Fruit fly (Drosophila melanogaster) whole organism: Measurements from ENCODE around the gene CG43084.
A peak's percentile ranks its signal among the peaks of the same experiment; 100 is the strongest.

Experiments used
- CG8478 ChIP-seq: fragments of >200 bp; optimal IDR thresholded peaks from 2 replicates; lab custom pipeline; 2018; ENCODE audit warnings: inconsistent platforms
- Dll ChIP-seq: fragments of >200 bp; optimal IDR thresholded peaks from 2 replicates; lab custom pipeline; 2017
- EcR ChIP-seq, 2 experiments: fragments of >200 bp; optimal IDR thresholded peaks; 2 replicates each; lab custom pipeline; 2017; ENCODE audit warnings: missing biosample characterization in 2 of 2, missing genetic modification characterization in 2 of 2, missing genetic modification reagents in 2 of 2
- pan ChIP-seq: fragments of >200 bp; optimal IDR thresholded peaks from 2 replicates; lab custom pipeline; 2017
- psq ChIP-seq: fragments of >200 bp; optimal IDR thresholded peaks from 2 replicates; lab custom pipeline; 2017
- usp ChIP-seq: fragments of >200 bp; optimal IDR thresholded peaks from 2 replicates; lab custom pipeline; 2017; ENCODE audit warnings: missing biosample characterization, missing genetic modification characterization, mixed read lengths

Gene CG43084

dm6 chr3L:15691968-15692367 is 41.3 kb downstream of the CG43084 start, which contains the start of gene CG34451:
Gene CG34451 (minus strand): TSS chr3L:15692068.
- TF ChIP-seq usp (no peak), Dll (lab: Kevin White, UChicago) (no peak), pan (lab: Kevin White, UChicago) (no peak), psq (lab: Kevin White, UChicago) (no peak), CG8478 (no peak), EcR (GFP tag; optimal IDR thresholded peaks at IDR 0.05; lab: Kevin White, UChicago) (no peak)

dm6 chr3L:15692388-15692787 is 41.7 kb downstream of the CG43084 start:
- TF ChIP-seq EcR (GFP tag; optimal IDR thresholded peaks at IDR 0.05; lab: Kevin White, UChicago) (no peak), Dll (lab: Kevin White, UChicago) (no peak), usp (no peak), psq (lab: Kevin White, UChicago) (no peak), pan (lab: Kevin White, UChicago) (no peak), CG8478 (no peak)

- TF ChIP-seq Dll (lab: Kevin White, UChicago) (no peak), pan (lab: Kevin White, UChicago) (no peak), psq (lab: Kevin White, UChicago) (no peak), usp (no peak), CG8478 (no peak), EcR (GFP tag; optimal IDR thresholded peaks at IDR 0.05; lab: Kevin White, UChicago) (no peak)
Observed at dm6 chr3L:15692794-15693532, 42.3 kb downstream of the CG43084 start.

- no peak for TF ChIP-seq Dll (lab: Kevin White, UChicago)
- no peak for TF ChIP-seq psq (lab: Kevin White, UChicago)
- no peak for TF ChIP-seq pan (lab: Kevin White, UChicago)
- TF ChIP-seq usp: no peak
- TF ChIP-seq CG8478: no peak
- no peak for TF ChIP-seq EcR (GFP tag; optimal IDR thresholded peaks at IDR 0.05; lab: Kevin White, UChicago)
Observed at dm6 chr3L:15694406-15694805, 43.8 kb downstream of the CG43084 start.

- no peak for TF ChIP-seq EcR (GFP tag; optimal IDR thresholded peaks at IDR 0.05; lab: Kevin White, UChicago)
- no peak for TF ChIP-seq pan (lab: Kevin White, UChicago)
- TF ChIP-seq Dll (lab: Kevin White, UChicago): no peak
- TF ChIP-seq CG8478: no peak
- no peak for TF ChIP-seq usp
- no peak for TF ChIP-seq psq (lab: Kevin White, UChicago)
Observed at dm6 chr3L:15695195-15695594, 44.5 kb downstream of the CG43084 start.

dm6 chr3L:15697916-15698315 is 47.3 kb downstream of the CG43084 start:
- no peak for TF ChIP-seq pan (lab: Kevin White, UChicago)
- TF ChIP-seq EcR (GFP tag; optimal IDR thresholded peaks at IDR 0.05; lab: Kevin White, UChicago): no peak

dm6 chr3L:15699626-15700337 is 49.1 kb downstream of the CG43084 start, which contains the start of gene comm2:
Gene comm2 (minus strand): TSS chr3L:15699850.
- TF ChIP-seq Dll (lab: Kevin White, UChicago) (peak; percentile 86), usp (no peak)

- no peak for TF ChIP-seq CG8478
- TF ChIP-seq pan (lab: Kevin White, UChicago): no peak
- TF ChIP-seq usp: no peak
- no peak for TF ChIP-seq Dll (lab: Kevin White, UChicago)
- no peak for TF ChIP-seq EcR (GFP tag; optimal IDR thresholded peaks at IDR 0.05; lab: Kevin White, UChicago)
- no peak for TF ChIP-seq psq (lab: Kevin White, UChicago)
Observed at dm6 chr3L:15700338-15700966, 49.8 kb downstream of the CG43084 start.
